Fruit fly (Drosophila melanogaster) whole organism, wandering third instar larva: ENCODE measurements around the gene CG31038.

Experiments used
- Abd-B ChIP-seq: fragments of >200 bp; optimal IDR thresholded peaks from 2 replicates; lab custom pipeline; 2017; ENCODE audit warnings: missing biosample characterization, missing genetic modification characterization
- CG32264 ChIP-seq: fragments of 200-800 bp; sonication (Bioruptor generic); optimal IDR thresholded peaks from 2 replicates; lab custom pipeline; 2016; ENCODE audit warnings: missing biosample characterization, missing genetic modification characterization
- CG9705 ChIP-seq: fragments of 200-800 bp; sonication (Bioruptor generic); optimal IDR thresholded peaks from 2 replicates; lab custom pipeline; 2018; ENCODE audit warnings: missing biosample characterization, mild to moderate bottlenecking, missing genetic modification characterization
- CrebA ChIP-seq: fragments of 200-800 bp; sonication (Bioruptor generic); optimal IDR thresholded peaks from 2 replicates; lab custom pipeline; 2016; ENCODE audit warnings: missing biosample characterization, mild to moderate bottlenecking, missing genetic modification characterization, borderline replicate concordance
- Dif ChIP-seq: fragments of 200-275, 200-300 bp; sonication (Bioruptor generic); optimal IDR thresholded peaks from 2 replicates; lab custom pipeline; 2018; ENCODE audit warnings: missing biosample characterization, missing genetic modification characterization; ENCODE audit not compliant: partially characterized antibody
- GATAd ChIP-seq: sonication (Bioruptor generic); optimal IDR thresholded peaks from 2 replicates; lab custom pipeline; 2016; ENCODE audit warnings: missing biosample characterization, missing genetic modification characterization
- HLH106 ChIP-seq: fragments of 200-800 bp; optimal IDR thresholded peaks from 3 replicates; lab custom pipeline; 2019; ENCODE audit warnings: missing biosample characterization, mild to moderate bottlenecking, missing genetic modification characterization, moderate library complexity
- Hr83 ChIP-seq: fragments of 200-300 bp; sonication (Bioruptor generic); optimal IDR thresholded peaks from 2 replicates; lab custom pipeline; 2016; ENCODE audit warnings: missing biosample characterization, mild to moderate bottlenecking, missing genetic modification characterization, moderate library complexity; ENCODE audit not compliant: poor library complexity, severe bottlenecking
- Jra ChIP-seq: sonication (Bioruptor generic); optimal IDR thresholded peaks from 2 replicates; lab custom pipeline; 2016; ENCODE audit warnings: missing biosample characterization, missing genetic modification characterization
- Mio ChIP-seq: sonication (Bioruptor generic); optimal IDR thresholded peaks from 2 replicates; lab custom pipeline; 2016; ENCODE audit warnings: missing biosample characterization, missing genetic modification characterization
- Myc ChIP-seq: fragments of >200 bp; optimal IDR thresholded peaks from 2 replicates; lab custom pipeline; 2017
- N ChIP-seq: fragments of >200 bp; optimal IDR thresholded peaks from 2 replicates; lab custom pipeline; 2018; ENCODE audit warnings: missing biosample characterization, missing external identifiers, missing genetic modification characterization
- OdsH ChIP-seq: fragments of 200-800 bp; sonication (Bioruptor generic); optimal IDR thresholded peaks from 2 replicates; lab custom pipeline; 2016; ENCODE audit warnings: missing biosample characterization, mild to moderate bottlenecking, missing genetic modification characterization
- Rel ChIP-seq, 2 experiments: fragments of 200-800 bp; sonication (Bioruptor generic) in 1 of 2; optimal IDR thresholded peaks; 2 replicates in 1 of 2; 3 replicates in 1 of 2; lab custom pipeline; 2016 to 2019; ENCODE audit warnings: mild to moderate bottlenecking in 2 of 2, missing biosample characterization in 2 of 2, missing genetic modification characterization in 2 of 2, moderate library complexity in 1 of 2
- Sp1 ChIP-seq: fragments of 200-800 bp; sonication (Bioruptor generic); optimal IDR thresholded peaks from 3 replicates; lab custom pipeline; 2019; ENCODE audit warnings: missing biosample characterization, mild to moderate bottlenecking, missing genetic modification characterization, moderate library complexity
- br ChIP-seq: fragments of 200-800 bp; sonication (Bioruptor generic); optimal IDR thresholded peaks from 2 replicates; lab custom pipeline; 2016; ENCODE audit warnings: missing biosample characterization, missing genetic modification characterization
- dmrt93B ChIP-seq: fragments of 200-800 bp; sonication (Bioruptor generic); optimal IDR thresholded peaks from 2 replicates; lab custom pipeline; 2018; ENCODE audit warnings: missing biosample characterization, mild to moderate bottlenecking, missing genetic modification characterization
- dsf ChIP-seq: sonication (Bioruptor generic); optimal IDR thresholded peaks from 2 replicates; lab custom pipeline; 2016; ENCODE audit warnings: missing biosample characterization, missing genetic modification characterization, borderline replicate concordance
- ey ChIP-seq: fragments of 200-800 bp; sonication (Bioruptor generic); optimal IDR thresholded peaks from 2 replicates; lab custom pipeline; 2016; ENCODE audit warnings: missing biosample characterization, missing genetic modification characterization
- foxo ChIP-seq, 2 experiments: fragments of 200-800 bp; sonication (Bioruptor generic); optimal IDR thresholded peaks; 2 replicates in 1 of 2; 3 replicates in 1 of 2; lab custom pipeline; 2016 to 2017; ENCODE audit warnings: missing biosample characterization in 2 of 2, missing genetic modification characterization in 2 of 2
- fru ChIP-seq: fragments of 200-800 bp; sonication (Bioruptor generic); optimal IDR thresholded peaks from 3 replicates; lab custom pipeline; 2016; ENCODE audit warnings: missing biosample characterization, mild to moderate bottlenecking, missing genetic modification characterization
- h ChIP-seq: fragments of 200-800 bp; sonication (Bioruptor generic); optimal IDR thresholded peaks from 3 replicates; lab custom pipeline; 2016; ENCODE audit warnings: missing biosample characterization, mild to moderate bottlenecking, missing genetic modification characterization
- jim ChIP-seq: fragments of 175-275, 200-325 bp; sonication (Bioruptor generic); optimal IDR thresholded peaks from 2 replicates; lab custom pipeline; 2016; ENCODE audit warnings: missing biosample characterization, mild to moderate bottlenecking, missing genetic modification characterization
- psq ChIP-seq: fragments of 200-800 bp; sonication (Bioruptor generic); optimal IDR thresholded peaks from 3 replicates; lab custom pipeline; 2017; ENCODE audit warnings: missing biosample characterization, mild to moderate bottlenecking, missing genetic modification characterization, moderate library complexity
- rgr ChIP-seq: fragments of 200-800 bp; sonication (Bioruptor generic); optimal IDR thresholded peaks from 3 replicates; lab custom pipeline; 2016; ENCODE audit warnings: missing biosample characterization, mild to moderate bottlenecking, missing genetic modification characterization
- sv ChIP-seq: fragments of 200-800 bp; sonication (Bioruptor generic); optimal IDR thresholded peaks from 3 replicates; lab custom pipeline; 2016; ENCODE audit warnings: missing biosample characterization, missing genetic modification characterization
- tai ChIP-seq: sonication (Bioruptor generic); optimal IDR thresholded peaks from 2 replicates; lab custom pipeline; 2016; ENCODE audit warnings: missing biosample characterization, missing genetic modification characterization
- usp ChIP-seq: fragments of >200 bp; optimal IDR thresholded peaks from 2 replicates; lab custom pipeline; 2017; ENCODE audit warnings: missing biosample characterization, missing genetic modification characterization
- woc ChIP-seq: sonication (Bioruptor generic); optimal IDR thresholded peaks from 2 replicates; lab custom pipeline; 2016; ENCODE audit warnings: missing biosample characterization, mild to moderate bottlenecking, missing genetic modification characterization

Gene CG31038

dm6 chr3R:29847126-29847525 is 29.7 kb upstream of the CG31038 start:
- TF ChIP-seq dsf (GFP tag; lab: Kevin White, UChicago) (no peak), woc (no peak), Hr83 (GFP tag; lab: Kevin White, UChicago) (no peak), jim (no peak), N (GFP tag; lab: Kevin White, UChicago) (no peak), GATAd (GFP tag; lab: Kevin White, UChicago) (no peak), CrebA (GFP tag; lab: Kevin White, UChicago) (no peak), Jra (GFP tag; lab: Kevin White, UChicago) (no peak), sv (GFP tag; lab: Kevin White, UChicago) (no peak), Mio (GFP tag; lab: Kevin White, UChicago) (no peak), usp (GFP tag; lab: Kevin White, UChicago) (no peak), br (GFP tag; lab: Kevin White, UChicago) (no peak), CG32264 (no peak), Abd-B (no peak), fru (GFP tag; lab: Kevin White, UChicago) (no peak), tai (GFP tag; lab: Kevin White, UChicago) (no peak), Sp1 (GFP tag; lab: Kevin White, UChicago) (no peak)

DNA sequence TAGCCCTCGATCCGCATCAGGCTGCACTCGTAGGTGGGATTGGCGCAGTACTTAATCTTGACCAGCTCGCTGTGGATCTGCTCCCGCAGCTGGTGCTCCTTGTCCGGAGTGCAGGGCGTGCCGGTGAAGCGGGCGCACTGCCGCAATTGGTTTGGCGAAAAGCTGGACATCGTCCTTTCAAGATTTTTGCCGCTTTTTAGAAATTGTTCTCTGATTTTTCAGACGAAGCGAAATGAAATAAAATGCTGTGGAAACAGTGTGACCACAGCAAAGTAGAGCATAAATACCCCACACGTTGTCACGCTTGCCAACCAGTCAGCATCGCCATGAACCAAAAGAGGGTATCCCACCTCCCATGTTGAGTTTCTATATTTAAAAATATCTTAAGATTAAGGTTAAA is 19.6 kb upstream of the CG31038 start, which contains the start of gene dgt1:
Gene dgt1 (minus strand): TSS at position 264 of the 400 bp plus-strand sequence.
- TF ChIP-seq Myc (peak; percentile 81), Sp1 (GFP tag; lab: Kevin White, UChicago) (no peak)

DNA sequence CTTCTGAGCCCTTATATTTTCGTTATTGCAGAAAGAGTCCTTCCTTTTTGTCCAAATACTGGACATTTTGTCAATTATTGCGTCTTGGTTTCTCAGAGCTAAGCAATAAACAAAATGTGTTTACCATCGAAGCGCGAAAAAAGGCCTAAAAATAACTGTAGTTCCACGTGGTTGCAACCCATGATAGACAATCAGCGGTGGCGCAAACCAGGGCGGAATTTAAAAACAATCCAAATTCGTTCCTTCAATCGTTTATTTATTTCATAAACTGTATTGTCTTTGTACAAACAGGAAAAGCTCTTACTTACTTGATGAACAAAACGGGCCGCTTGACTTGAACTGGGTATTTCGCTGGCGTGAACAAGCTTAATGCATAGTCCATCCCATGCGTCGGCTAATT is 18.1 kb upstream of the CG31038 start, which contains the start of gene CG7824:
Gene CG7824 (minus strand): TSS at position 131 of the 400 bp plus-strand sequence.
- TF ChIP-seq dmrt93B (GFP tag; lab: Kevin White, UChicago) (no peak), Rel (GFP tag; optimal IDR thresholded peaks at IDR 0.05; lab: Kevin White, UChicago) (no peak), Rel (tag; optimal IDR thresholded peaks at IDR 0.05; lab: Kevin White, UChicago) (peak; percentile 50)

dm6 chr3R:29859763-29860162 is 17.1 kb upstream of the CG31038 start:
- TF ChIP-seq GATAd (GFP tag; lab: Kevin White, UChicago) (no peak), psq (no peak), Rel (GFP tag; optimal IDR thresholded peaks at IDR 0.05; lab: Kevin White, UChicago) (no peak), Rel (tag; optimal IDR thresholded peaks at IDR 0.05; lab: Kevin White, UChicago) (peak; percentile 99), tai (GFP tag; lab: Kevin White, UChicago) (no peak), fru (GFP tag; lab: Kevin White, UChicago) (no peak), jim (no peak), CG9705 (GFP tag; lab: Kevin White, UChicago) (peak; percentile 9), foxo (GFP tag; optimal IDR thresholded peaks at IDR 0.05; lab: Kevin White, UChicago) (peak in 1 of 2 experiments; percentile 43), Abd-B (no peak), ey (peak; percentile 22), HLH106 (tag; lab: Kevin White, UChicago) (peak; percentile 45)

DNA sequence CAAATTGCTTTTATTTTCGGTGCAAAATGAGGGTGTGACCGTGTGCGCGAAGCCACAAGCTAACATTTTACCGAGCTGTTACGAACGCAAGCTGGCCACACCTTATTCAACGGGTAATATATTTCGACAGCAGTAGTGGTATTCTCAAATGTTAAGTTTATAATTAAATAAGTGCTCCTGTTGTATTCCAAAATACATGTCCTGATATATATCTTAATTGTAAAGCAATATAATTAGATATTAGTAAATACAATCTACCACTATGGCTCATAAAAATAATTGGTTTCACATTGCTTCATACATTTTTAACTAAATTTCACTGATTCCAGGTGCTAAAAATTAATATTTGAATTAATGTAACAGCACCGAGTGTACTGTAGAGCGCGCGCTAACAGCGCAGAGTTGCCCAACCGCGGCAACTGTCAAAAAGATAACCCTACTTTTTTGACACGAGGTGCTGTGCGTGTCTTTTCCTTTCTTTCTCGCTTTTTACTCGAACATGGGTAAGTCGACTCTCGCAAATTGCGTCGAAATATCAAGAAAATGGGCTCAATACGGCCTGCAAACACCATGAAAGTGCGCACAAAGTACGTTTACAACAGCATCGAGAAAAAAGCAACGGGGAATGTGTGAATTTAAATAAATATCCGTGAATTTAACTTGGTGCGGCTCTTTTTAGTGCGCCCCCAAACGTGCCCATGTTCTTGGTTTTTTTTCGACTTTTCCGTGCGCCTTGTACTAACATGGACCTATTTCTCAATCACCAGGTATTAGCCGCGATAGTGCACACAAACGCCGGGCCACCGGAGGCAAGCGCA is 15.2 kb upstream of the CG31038 start, which contains the start of the genes CG15514 and RpS8:
Gene CG15514 (minus strand): TSS at position 63 of the 818 bp plus-strand sequence.
Gene RpS8 (plus strand): TSS at position 151 of the 818 bp plus-strand sequence.
- TF ChIP-seq CG9705 (GFP tag; lab: Kevin White, UChicago) (peak; percentile 75), HLH106 (tag; lab: Kevin White, UChicago) (peak; percentile 58), Rel (GFP tag; optimal IDR thresholded peaks at IDR 0.05; lab: Kevin White, UChicago) (no peak), Rel (tag; optimal IDR thresholded peaks at IDR 0.05; lab: Kevin White, UChicago) (peak; percentile 30), jim (no peak), psq (peak; percentile 44), br (GFP tag; lab: Kevin White, UChicago) (peak; percentile 26), sv (GFP tag; lab: Kevin White, UChicago) (peak; percentile 26), h (GFP tag; lab: Kevin White, UChicago) (peak; percentile 47), foxo (GFP tag; optimal IDR thresholded peaks at IDR 0.05; lab: Kevin White, UChicago) (peak in 1 of 2 experiments; percentile 60), tai (GFP tag; lab: Kevin White, UChicago) (no peak), ey (peak; percentile 27), rgr (peak; percentile 64), Dif (no peak), Sp1 (GFP tag; lab: Kevin White, UChicago) (peak; percentile 61), Myc (peak; percentile 76), OdsH (GFP tag; lab: Kevin White, UChicago) (peak; percentile 63)
